Worm (Caenorhabditis elegans): ENCODE data around the gene F58B4.2.
A peak's percentile ranks its signal among the peaks of the same experiment; 100 is the strongest.

- TF ChIP-seq mxl-1 (tag; optimal IDR thresholded peaks at IDR 0.05) (no peak), tlf-1 (GFP tag; optimal IDR thresholded peaks at IDR 0.05) (no peak), ama-1 (optimal IDR thresholded peaks at IDR 0.05) (peak; percentile 60), ama-1 (GFP tag; optimal IDR thresholded peaks at IDR 0.05) (no peak), ets-4 (GFP tag; optimal IDR thresholded peaks at IDR 0.05) (peak; percentile 11), F10E7.11 (tag; optimal IDR thresholded peaks at IDR 0.05) (no peak), snpc-1.1 (tag; optimal IDR thresholded peaks at IDR 0.05; ENCODE audit: insufficient read depth) (no peak), snpc-4 (GFP tag; optimal IDR thresholded peaks at IDR 0.05) (no peak), snpc-4 (tag; optimal IDR thresholded peaks at IDR 0.05) (peak in 1 of 4 experiments; percentile 9)
These were observed 40.1 kb upstream of the F58B4.2 start, which contains the start of gene pigt-1 for ce11 chrV:10958322-10958900.
